Fruit fly (Drosophila melanogaster) ovary, adult (tissue): ENCODE results near the gene CG13245.

Source experiments
- CG17801 ChIP-seq: fragments of 200-800 bp; optimal IDR thresholded peaks from 2 replicates; lab custom pipeline; 2019; ENCODE audit warnings: missing biosample characterization, mild to moderate bottlenecking, missing genetic modification characterization, moderate library complexity; ENCODE audit not compliant: partially characterized antibody

Gene CG13245

dm6 chr2L:16004025-16004424, at the start of gene CG13245, which contains the start of gene CG43816:
Gene CG13245 (plus strand): TSS chr2L:16004325.
Gene CG43816 (plus strand): TSS chr2L:16004325.
- no peak for TF ChIP-seq CG17801

- no peak for TF ChIP-seq CG17801
These were observed 46.6 kb upstream of the CG13245 start, which contains the start of gene CG18063 for dm6 chr2L:15957558-15957957. Gene CG18063 (plus strand): TSS chr2L:15957858.

dm6 chr2L:15962335-15962734, 41.8 kb upstream of the CG13245 start, which contains the start of gene beat-Ib:
Gene beat-Ib (minus strand): TSS chr2L:15962435.
- TF ChIP-seq CG17801, result no peak

DNA sequence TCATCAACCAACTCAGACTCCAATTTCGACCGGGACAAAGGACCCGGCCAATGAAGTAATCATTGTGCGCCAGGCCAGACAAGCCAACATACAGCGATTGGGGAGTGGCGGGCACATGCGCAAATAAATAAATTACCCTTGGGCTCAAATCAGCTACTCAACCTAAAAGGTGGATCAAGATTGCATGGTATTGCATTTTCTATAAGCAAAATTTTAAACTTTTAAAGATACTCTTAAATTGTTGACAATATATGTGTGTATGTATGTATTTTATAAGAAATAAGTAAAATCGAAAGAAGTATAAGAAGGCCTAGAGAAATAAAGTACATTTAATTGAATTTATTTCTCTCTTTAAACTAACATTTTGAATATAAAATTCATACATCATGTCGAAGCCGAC, 24.9 kb upstream of the CG13245 start, which contains the start of gene CG10839:
Gene CG10839, plus strand, starts transcription at position 301 of the 400 bp plus-strand sequence.
- TF ChIP-seq CG17801, result no peak

DNA sequence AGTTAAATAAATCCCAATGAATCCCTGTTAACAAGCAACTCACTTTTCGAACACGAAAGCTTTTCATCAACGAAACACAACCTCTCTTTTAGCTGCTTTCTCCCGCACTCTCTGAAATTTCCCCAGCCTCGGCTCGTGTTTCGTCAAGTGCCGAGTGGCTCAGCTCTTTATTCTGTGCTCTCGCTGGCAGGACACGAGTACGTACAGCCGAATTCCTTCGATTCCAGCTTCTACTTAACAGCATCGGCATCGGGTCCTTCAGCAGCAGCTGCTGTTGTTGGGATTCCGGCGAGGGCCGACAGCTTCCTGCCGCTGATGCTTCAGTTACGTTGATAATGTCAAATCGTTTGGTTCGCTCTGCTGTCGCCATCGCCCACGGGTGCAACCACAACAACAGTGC, 3.9 kb upstream of the CG13245 start, which contains the start of gene beat-Ic:
Gene beat-Ic, plus strand, starts transcription at position 93 of the 400 bp plus-strand sequence.
- no peak for TF ChIP-seq CG17801

dm6 chr2L:16003541-16003940, 584 bp upstream of the CG13245 start, which contains the start of gene CG34167:
Gene CG34167 (minus strand): TSS chr2L:16003641.
- no peak for TF ChIP-seq CG17801

- no peak for TF ChIP-seq CG17801
These were observed 2.1 kb downstream of the CG13245 start, which contains the start of gene CG31820 for dm6 chr2L:16006179-16006578. Gene CG31820 (minus strand): TSS chr2L:16006279.

- TF ChIP-seq CG17801, result no peak
These were observed 22.6 kb downstream of the CG13245 start for dm6 chr2L:16026693-16027092.

DNA sequence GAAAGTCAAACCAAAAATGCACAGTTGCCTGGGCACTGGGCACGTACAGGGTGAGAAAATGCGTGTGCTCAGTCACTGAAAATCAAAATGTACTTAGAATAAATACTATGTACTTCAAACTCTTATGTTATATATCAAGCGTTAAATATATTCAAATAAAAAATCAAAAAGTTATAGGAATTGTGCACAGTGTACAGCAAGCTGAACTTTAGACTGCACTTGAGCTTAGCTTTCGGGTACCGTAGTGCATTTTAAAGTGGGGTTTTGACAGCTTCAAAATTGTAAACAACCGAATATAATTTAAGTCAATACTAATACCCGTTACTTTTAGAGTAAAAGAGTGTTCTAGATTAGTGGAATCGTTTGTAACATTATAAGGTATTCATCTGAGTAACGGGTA, 36.1 kb downstream of the CG13245 start:
- TF ChIP-seq CG17801, result peak; percentile 58

DNA sequence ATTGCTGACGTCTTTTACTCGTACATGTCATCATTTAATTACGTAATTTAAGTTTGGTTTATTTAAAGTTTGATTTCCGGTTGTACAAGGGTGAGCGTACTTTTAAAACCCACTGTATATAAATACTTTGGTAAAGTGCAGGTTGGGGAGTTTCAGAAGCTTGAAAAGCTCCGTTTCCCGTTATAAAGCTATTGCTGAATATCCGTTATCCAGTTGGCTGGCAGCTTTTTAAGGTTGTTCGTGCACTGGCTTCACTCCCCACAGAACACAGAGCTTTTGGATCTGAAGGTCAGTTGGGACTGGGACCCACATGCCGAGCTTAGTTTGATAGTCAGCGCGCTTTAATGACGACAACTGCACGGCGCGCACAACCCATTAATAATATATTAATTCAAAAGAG, 37.6 kb downstream of the CG13245 start, which contains the start of the genes BicC and CG45084:
Gene BicC, plus strand, starts transcription at position 321 of the 400 bp plus-strand sequence.
Gene CG45084, plus strand, starts transcription at position 321 of the 400 bp plus-strand sequence.
- no peak for TF ChIP-seq CG17801

dm6 chr2L:16042385-16043071, 38.4 kb downstream of the CG13245 start:
- no peak for TF ChIP-seq CG17801

dm6 chr2L:16049647-16050046, 45.5 kb downstream of the CG13245 start, which contains the start of gene beat-Ia:
Gene beat-Ia (plus strand): TSS chr2L:16049965.
- TF ChIP-seq CG17801, result no peak
